Fruit fly (Drosophila melanogaster) whole organism, embryonic: ENCODE results near the gene CG5386.

ENCODE experiments used
- ATbp ChIP-seq: fragments of 200-800 bp; sonication (Bioruptor generic); optimal IDR thresholded peaks from 2 replicates; lab custom pipeline; 2017; ENCODE audit warnings: missing biosample characterization, mild to moderate bottlenecking, missing genetic modification characterization, missing genetic modification reagents
- BtbVII ChIP-seq: fragments of 200-800 bp; sonication (Bioruptor generic); optimal IDR thresholded peaks from 3 replicates; lab custom pipeline; 2017; ENCODE audit warnings: missing biosample characterization, mild to moderate bottlenecking, missing genetic modification characterization
- CG12155 ChIP-seq: fragments of 200-800 bp; sonication (Bioruptor generic); optimal IDR thresholded peaks from 3 replicates; lab custom pipeline; 2016; ENCODE audit warnings: missing biosample characterization, missing genetic modification characterization
- CG14014 ChIP-seq: fragments of 200-800 bp; sonication (Bioruptor generic); IDR thresholded peaks from 2 replicates; pipeline ENCODE4 v1.3.6; 2022; ENCODE audit warnings: missing biosample characterization, missing genetic modification characterization
- CG15479 ChIP-seq: fragments of 200-800 bp; sonication (Bioruptor generic); optimal IDR thresholded peaks from 3 replicates; lab custom pipeline; 2019; ENCODE audit warnings: missing biosample characterization, mild to moderate bottlenecking, missing genetic modification characterization, moderate library complexity
- CG15696 ChIP-seq: fragments of 200-800 bp; sonication (Bioruptor generic); optimal IDR thresholded peaks from 2 replicates; lab custom pipeline; 2019; ENCODE audit warnings: missing biosample characterization, mild to moderate bottlenecking, missing genetic modification characterization, moderate library complexity
- CG16815 ChIP-seq: fragments of 200-800 bp; sonication (Bioruptor generic); optimal IDR thresholded peaks from 3 replicates; lab custom pipeline; 2017; ENCODE audit warnings: missing biosample characterization, mild to moderate bottlenecking, missing genetic modification characterization
- CG17829 ChIP-seq: fragments of 200-800 bp; optimal IDR thresholded peaks from 2 replicates; lab custom pipeline; 2019; ENCODE audit warnings: missing biosample characterization, mild to moderate bottlenecking, missing genetic modification characterization, moderate library complexity
- CG31441 ChIP-seq: fragments of 200-800 bp; sonication (Bioruptor generic); IDR thresholded peaks from 2 replicates; pipeline ENCODE4 v1.3.6; 2022; ENCODE audit warnings: missing biosample characterization, missing genetic modification characterization
- CG34376 ChIP-seq: fragments of 200-800 bp; sonication (Bioruptor generic); optimal IDR thresholded peaks from 2 replicates; lab custom pipeline; 2018; ENCODE audit warnings: missing biosample characterization, mild to moderate bottlenecking, missing genetic modification characterization
- CG3838 ChIP-seq: fragments of 200-800 bp; sonication (Bioruptor generic); optimal IDR thresholded peaks from 3 replicates; lab custom pipeline; 2016; ENCODE audit warnings: missing biosample characterization, missing genetic modification characterization
- CG4424 ChIP-seq: fragments of 200-800 bp; sonication (Bioruptor generic); optimal IDR thresholded peaks from 3 replicates; lab custom pipeline; 2016; ENCODE audit warnings: missing biosample characterization, missing genetic modification characterization
- CG7271 ChIP-seq: fragments of 200-800 bp; sonication (Bioruptor generic); optimal IDR thresholded peaks from 2 replicates; lab custom pipeline; 2018; ENCODE audit warnings: missing biosample characterization, mild to moderate bottlenecking, missing genetic modification characterization, moderate library complexity
- CG7357 ChIP-seq: fragments of 200-800 bp; sonication (Bioruptor generic); IDR thresholded peaks from 3 replicates; pipeline ENCODE4 v1.3.6; 2022; ENCODE audit warnings: missing biosample characterization, missing genetic modification characterization
- CG8359 ChIP-seq: fragments of 200-800 bp; sonication (Bioruptor generic); optimal IDR thresholded peaks from 2 replicates; lab custom pipeline; 2017; ENCODE audit warnings: missing biosample characterization, mild to moderate bottlenecking, missing genetic modification characterization, borderline replicate concordance
- CrebB ChIP-seq: fragments of 200-800 bp; sonication (Bioruptor generic); optimal IDR thresholded peaks from 3 replicates; lab custom pipeline; 2018; ENCODE audit warnings: missing biosample characterization, mild to moderate bottlenecking, missing genetic modification characterization
- Dref ChIP-seq: fragments of 200-800 bp; sonication (Bioruptor generic); IDR thresholded peaks from 2 replicates; pipeline ENCODE4 v1.3.6; 2022; ENCODE audit warnings: missing biosample characterization, missing genetic modification characterization
- Eip74EF ChIP-seq, 2 experiments: fragments of 200-800 bp in 1 of 2; fragments of >200 bp in 1 of 2; sonication (Bioruptor generic) in 1 of 2; optimal IDR thresholded peaks; 2 replicates each; lab custom pipeline; 2017 to 2019; ENCODE audit warnings: missing biosample characterization in 2 of 2, missing genetic modification characterization in 2 of 2, mild to moderate bottlenecking in 1 of 2, moderate library complexity in 1 of 2
- Ets65A ChIP-seq: fragments of 200-800 bp; sonication (Bioruptor generic); peaks from one replicate; lab custom pipeline; 2016; ENCODE audit warnings: missing biosample characterization, missing genetic modification characterization
- Gsc ChIP-seq: fragments of 200-800 bp; sonication (Bioruptor generic); IDR thresholded peaks from 2 replicates; pipeline ENCODE4 v1.3.6; 2022; ENCODE audit warnings: missing biosample characterization, missing genetic modification characterization
- Gug ChIP-seq: fragments of 200-800 bp; sonication (Bioruptor generic); IDR thresholded peaks from 4 replicates; pipeline ENCODE4 v1.3.6; 2022; ENCODE audit warnings: missing biosample characterization, missing genetic modification characterization
- HHEX ChIP-seq: fragments of 200-800 bp; sonication (Bioruptor generic); optimal IDR thresholded peaks from 3 replicates; lab custom pipeline; 2017; ENCODE audit warnings: missing biosample characterization, mild to moderate bottlenecking, missing genetic modification characterization, missing genetic modification reagents
- Hmx ChIP-seq: fragments of 200-800 bp; sonication (Bioruptor generic); optimal IDR thresholded peaks from 2 replicates; lab custom pipeline; 2016; ENCODE audit warnings: missing biosample characterization, missing genetic modification characterization
- Jarid2 ChIP-seq: fragments of 200-800 bp; sonication (Bioruptor generic); optimal IDR thresholded peaks from 3 replicates; lab custom pipeline; 2017; ENCODE audit warnings: mild to moderate bottlenecking, missing biosample characterization, missing genetic modification reagents, missing genetic modification characterization
- NK7.1 ChIP-seq: fragments of 200-800 bp; sonication (Bioruptor generic); optimal IDR thresholded peaks from 3 replicates; lab custom pipeline; 2016; ENCODE audit warnings: missing biosample characterization, missing genetic modification characterization
- PHDP ChIP-seq: fragments of 200-800 bp; sonication (Bioruptor generic); optimal IDR thresholded peaks from 3 replicates; lab custom pipeline; 2018; ENCODE audit warnings: missing biosample characterization, mild to moderate bottlenecking, missing genetic modification characterization, moderate library complexity
- Pdp1 ChIP-seq, 2 experiments: fragments of 200-800 bp; sonication (Bioruptor generic); optimal IDR thresholded peaks; 3 replicates each; lab custom pipeline; 2016; ENCODE audit warnings: missing biosample characterization in 2 of 2, missing genetic modification characterization in 2 of 2, mild to moderate bottlenecking in 1 of 2, moderate library complexity in 1 of 2
- Sin3A ChIP-seq: fragments of >200 bp; optimal IDR thresholded peaks from 2 replicates; lab custom pipeline; 2018
- bsh ChIP-seq, 2 experiments: fragments of 200-800 bp; sonication (Bioruptor generic); optimal IDR thresholded peaks; 2 replicates each; lab custom pipeline; 2017 to 2018; ENCODE audit warnings: mild to moderate bottlenecking in 2 of 2, missing biosample characterization in 2 of 2, missing genetic modification characterization in 2 of 2, moderate library complexity in 1 of 2
- cas ChIP-seq: fragments of 200-800 bp; sonication (Bioruptor generic); IDR thresholded peaks from 2 replicates; pipeline ENCODE4 v1.3.6; 2022; ENCODE audit warnings: missing biosample characterization, missing genetic modification characterization
- chm ChIP-seq: fragments of 200-800 bp; sonication (Bioruptor generic); IDR thresholded peaks from 2 replicates; pipeline ENCODE4 v1.3.6; 2022; ENCODE audit warnings: missing biosample characterization, missing genetic modification characterization
- croc ChIP-seq: fragments of 200-800 bp; sonication (Bioruptor generic); conservative IDR thresholded peaks from 3 replicates; pipeline ENCODE4 v1.3.6; 2022; ENCODE audit warnings: missing biosample characterization, missing genetic modification characterization
- crp ChIP-seq, 2 experiments: fragments of 200-800 bp; sonication (Bioruptor generic); optimal IDR thresholded peaks; 2 replicates in 1 of 2; 3 replicates in 1 of 2; lab custom pipeline; 2017; ENCODE audit warnings: missing biosample characterization in 2 of 2, missing genetic modification characterization in 2 of 2, mild to moderate bottlenecking in 1 of 2, moderate library complexity in 1 of 2
- dpn ChIP-seq, 2 experiments: fragments of 200-800 bp; sonication (Bioruptor generic); optimal IDR thresholded peaks; 3 replicates each; lab custom pipeline; 2016; ENCODE audit warnings: missing biosample characterization in 2 of 2, missing genetic modification characterization in 2 of 2
- fu2 ChIP-seq: fragments of 200-800 bp; sonication (Bioruptor generic); optimal IDR thresholded peaks from 2 replicates; lab custom pipeline; 2016; ENCODE audit warnings: missing biosample characterization, missing genetic modification characterization
- her ChIP-seq: fragments of 200-800 bp; sonication (Bioruptor generic); optimal IDR thresholded peaks from 2 replicates; lab custom pipeline; 2016; ENCODE audit warnings: missing biosample characterization, missing genetic modification characterization
- jigr1 ChIP-seq: fragments of 200-800 bp; sonication (Bioruptor generic); IDR thresholded peaks from 3 replicates; pipeline ENCODE4 v1.3.6; 2022; ENCODE audit warnings: missing biosample characterization, missing genetic modification characterization
- lmd ChIP-seq: fragments of 200-800 bp; sonication (Bioruptor generic); IDR thresholded peaks from 2 replicates; pipeline ENCODE4 v1.3.6; 2022; ENCODE audit warnings: missing biosample characterization, missing genetic modification characterization
- lola ChIP-seq, 3 experiments: fragments of >200 bp in 2 of 3; fragments of 200-800 bp in 1 of 3; sonication (Bioruptor generic) in 1 of 3; optimal IDR thresholded peaks; 2 replicates each; lab custom pipeline; 2017 to 2019; ENCODE audit warnings: missing biosample characterization in 3 of 3, missing genetic modification characterization in 3 of 3, mild to moderate bottlenecking in 1 of 3, moderate library complexity in 1 of 3
- onecut ChIP-seq: fragments of 200-800 bp; sonication (Bioruptor generic); IDR thresholded peaks from 2 replicates; pipeline ENCODE4 v1.3.6; 2022; ENCODE audit warnings: missing biosample characterization, missing genetic modification characterization
- pho ChIP-seq: fragments of 200-800 bp; sonication (Bioruptor generic); optimal IDR thresholded peaks from 2 replicates; lab custom pipeline; 2016; ENCODE audit warnings: missing biosample characterization, missing genetic modification characterization
- ranshi ChIP-seq: fragments of 200-800 bp; sonication (Bioruptor generic); IDR thresholded peaks from 2 replicates; pipeline ENCODE4 v1.3.6; 2022; ENCODE audit warnings: missing biosample characterization, missing genetic modification characterization
- sc ChIP-seq, 3 experiments: fragments of >200 bp in 2 of 3; fragments of 200-800 bp in 1 of 3; sonication (Bioruptor generic) in 1 of 3; optimal IDR thresholded peaks; 2 replicates in 2 of 3; 3 replicates in 1 of 3; lab custom pipeline; 2017; ENCODE audit warnings: mild to moderate bottlenecking in 1 of 3, missing biosample characterization in 1 of 3, missing genetic modification characterization in 1 of 3, missing genetic modification reagents in 1 of 3
- scrt ChIP-seq: fragments of 200-800 bp; sonication (Bioruptor generic); optimal IDR thresholded peaks from 2 replicates; lab custom pipeline; 2018; ENCODE audit warnings: missing biosample characterization, mild to moderate bottlenecking, missing genetic modification characterization, moderate library complexity
- slp2 ChIP-seq: fragments of 200-800 bp; sonication (Bioruptor generic); optimal IDR thresholded peaks from 2 replicates; lab custom pipeline; 2016; ENCODE audit warnings: missing biosample characterization, missing genetic modification characterization
- trem ChIP-seq: fragments of 200-800 bp; optimal IDR thresholded peaks from 3 replicates; lab custom pipeline; 2019; ENCODE audit warnings: missing biosample characterization, mild to moderate bottlenecking, missing genetic modification characterization, moderate library complexity
- yki ChIP-seq: fragments of >200 bp; optimal IDR thresholded peaks from 3 replicates; lab custom pipeline; 2018
- zfh2 ChIP-seq: fragments of 200-800 bp; sonication (Bioruptor generic); optimal IDR thresholded peaks from 2 replicates; lab custom pipeline; 2016; ENCODE audit warnings: missing biosample characterization, missing genetic modification characterization

Gene CG5386

dm6 chr3R:22356464-22357410 lies 14.7 kb upstream of the CG5386 start, which contains the start of gene Sar1 (continued):
- TF ChIP-seq CG15696 (tag; lab: Kevin White, UChicago) (no peak), CrebB (tag; lab: Kevin White, UChicago) (peak; percentile 22), trem (tag; lab: Kevin White, UChicago) (peak; percentile 89), lola (GFP tag; optimal IDR thresholded peaks at IDR 0.05; lab: Kevin White, UChicago) (no peak), Jarid2 (GFP tag; lab: Kevin White, UChicago) (no peak), yki (lab: Kevin White, UChicago) (peak; percentile 44), lmd (GFP tag; lab: Robert Waterston, UW) (no peak), Ets65A (peak; percentile 95), jigr1 (GFP tag; lab: Robert Waterston, UW) (no peak), CG3838 (GFP tag; lab: Kevin White, UChicago) (no peak), CG8359 (GFP tag; lab: Kevin White, UChicago) (no peak), Pdp1 (GFP tag; optimal IDR thresholded peaks at IDR 0.05; lab: Kevin White, UChicago) (peak in 1 of 2 experiments; percentile 59), zfh2 (GFP tag; lab: Kevin White, UChicago) (peak; percentile 42), CG7271 (tag; lab: Kevin White, UChicago) (no peak), pho (peak; percentile 72), slp2 (peak; percentile 3), ranshi (0 out of 2 replicates have a peak, but pooled peaks have one; percentile 6), scrt (no peak), CG31441 (GFP tag; lab: Robert Waterston, UW) (no peak), Hmx (GFP tag; lab: Kevin White, UChicago) (no peak), chm (GFP tag; lab: Robert Waterston, UW) (0 out of 2 replicates have a peak, but pooled peaks have one; percentile 18), CG4424 (GFP tag; lab: Kevin White, UChicago) (no peak), sc (optimal IDR thresholded peaks at IDR 0.05; lab: Kevin White, UChicago) (no peak), sc (GFP tag; optimal IDR thresholded peaks at IDR 0.05; lab: Kevin White, UChicago) (no peak), bsh (GFP tag; optimal IDR thresholded peaks at IDR 0.05; lab: Kevin White, UChicago) (no peak), CG14014 (GFP tag; lab: Robert Waterston, UW) (no peak), Dref (GFP tag; lab: Robert Waterston, UW) (peak; percentile 98), CG34376 (GFP tag; lab: Kevin White, UChicago) (peak; percentile 20), her (no peak), BtbVII (GFP tag; lab: Kevin White, UChicago) (no peak), fu2 (GFP tag; lab: Kevin White, UChicago) (peak; percentile 51), NK7.1 (GFP tag; lab: Kevin White, UChicago) (no peak), Sin3A (lab: Kevin White, UChicago) (peak; percentile 81), crp (GFP tag; optimal IDR thresholded peaks at IDR 0.05; lab: Kevin White, UChicago) (peak in 1 of 2 experiments; percentile 26), CG17829 (tag; lab: Kevin White, UChicago) (peak; percentile 50), Gug (GFP tag; lab: Robert Waterston, UW) (peak; percentile 42; the same call in 2 of the 4 replicates), Eip74EF (GFP tag; optimal IDR thresholded peaks at IDR 0.05; lab: Kevin White, UChicago) (peak in 1 of 2 experiments; percentile 83), Gsc (no peak), dpn (GFP tag; optimal IDR thresholded peaks at IDR 0.05; lab: Kevin White, UChicago) (peak; percentile 19 to 55), CG12155 (GFP tag; lab: Kevin White, UChicago) (peak; percentile 44), croc (GFP tag; lab: Robert Waterston, UW) (no peak), CG7357 (no peak), HHEX (GFP tag; lab: Kevin White, UChicago) (no peak), PHDP (no peak), ATbp (GFP tag; lab: Kevin White, UChicago) (no peak), onecut (GFP tag; lab: Robert Waterston, UW) (peak; percentile 46; the same call in 1 of the 2 replicates), CG15479 (GFP tag; lab: Kevin White, UChicago) (no peak), CG16815 (GFP tag; lab: Kevin White, UChicago) (no peak), cas (no peak)
